Worm (Caenorhabditis elegans) whole organism, mixed stage, embryonic: ENCODE results near the gene F48F7.6.

Experiments
- M03D4.4 ChIP-seq: sonication (generic microtip); optimal IDR thresholded peaks from 2 replicates; lab custom pipeline; 2017; ENCODE audit warnings: mild to moderate bottlenecking, missing genetic modification characterization, missing compliant biosample characterization
- bed-3 ChIP-seq: fragments of 200-800 bp; sonication (Bioruptor generic); optimal IDR thresholded peaks from 3 replicates; lab custom pipeline; 2018; ENCODE audit warnings: mild to moderate bottlenecking, missing genetic modification characterization, moderate library complexity, missing compliant biosample characterization
- blmp-1 ChIP-seq: fragments of 150-350 bp; optimal IDR thresholded peaks from 2 replicates; lab custom pipeline; 2014; ENCODE audit warnings: missing biosample characterization, missing genetic modification characterization
- ceh-39 ChIP-seq: fragments of 150-350 bp; optimal IDR thresholded peaks from 2 replicates; lab custom pipeline; 2014; ENCODE audit warnings: missing biosample characterization, missing genetic modification characterization
- ceh-83 ChIP-seq: fragments of 200-800 bp; sonication (Bioruptor generic); optimal IDR thresholded peaks from 2 replicates; lab custom pipeline; 2018; ENCODE audit warnings: mild to moderate bottlenecking, missing genetic modification characterization, missing compliant biosample characterization
- cnd-1 ChIP-seq: fragments of 200-800 bp; sonication (Bioruptor generic); optimal IDR thresholded peaks from 2 replicates; lab custom pipeline; 2018; ENCODE audit warnings: mild to moderate bottlenecking, missing genetic modification characterization, missing compliant biosample characterization
- drap-1 ChIP-seq: fragments of 200-800 bp; sonication (Bioruptor generic); optimal IDR thresholded peaks from 3 replicates; lab custom pipeline; 2018; ENCODE audit warnings: mild to moderate bottlenecking, missing genetic modification characterization, missing compliant biosample characterization
- elt-1 ChIP-seq: sonication (generic microtip); optimal IDR thresholded peaks from 2 replicates; lab custom pipeline; 2017; ENCODE audit warnings: missing genetic modification characterization, mild to moderate bottlenecking, missing compliant biosample characterization, antibody characterized with exemption, moderate library complexity, borderline replicate concordance; ENCODE audit not compliant: insufficient read depth
- elt-3 ChIP-seq: fragments of 150-350 bp; optimal IDR thresholded peaks from 2 replicates; lab custom pipeline; 2014; ENCODE audit warnings: missing biosample characterization, missing genetic modification characterization
- flh-1 ChIP-seq: fragments of 200-800 bp; sonication (Bioruptor generic); optimal IDR thresholded peaks from 2 replicates; lab custom pipeline; 2018; ENCODE audit warnings: mild to moderate bottlenecking, missing genetic modification characterization, moderate library complexity, missing compliant biosample characterization
- ham-2 ChIP-seq: fragments of 200-800 bp; sonication (Bioruptor generic); optimal IDR thresholded peaks from 2 replicates; lab custom pipeline; 2018; ENCODE audit warnings: mild to moderate bottlenecking, missing genetic modification characterization, missing compliant biosample characterization
- lin-32 ChIP-seq: fragments of 200-800 bp; sonication (Bioruptor generic); optimal IDR thresholded peaks from 2 replicates; lab custom pipeline; 2018; ENCODE audit warnings: mild to moderate bottlenecking, missing genetic modification characterization, missing compliant biosample characterization
- lsy-2 ChIP-seq: fragments of 150-350 bp; optimal IDR thresholded peaks from 2 replicates; lab custom pipeline; 2014; ENCODE audit warnings: missing biosample characterization, missing genetic modification characterization
- mab-5 ChIP-seq: fragments of 150-350 bp; optimal IDR thresholded peaks from 2 replicates; lab custom pipeline; 2014; ENCODE audit warnings: missing biosample characterization, missing genetic modification characterization
- mep-1 ChIP-seq: fragments of 150-350 bp; optimal IDR thresholded peaks from 2 replicates; lab custom pipeline; 2017; ENCODE audit warnings: missing biosample characterization, missing genetic modification reagents, missing genetic modification characterization, inconsistent platforms
- mls-2 ChIP-seq: sonication (generic microtip); optimal IDR thresholded peaks from 2 replicates; lab custom pipeline; 2016; ENCODE audit warnings: mild to moderate bottlenecking, missing genetic modification characterization, moderate library complexity, missing compliant biosample characterization
- nhr-12 ChIP-seq: fragments of 150-350 bp; optimal IDR thresholded peaks from 2 replicates; lab custom pipeline; 2014; ENCODE audit warnings: missing biosample characterization, missing genetic modification characterization
- nhr-2 ChIP-seq: fragments of 150-350 bp; optimal IDR thresholded peaks from 2 replicates; lab custom pipeline; 2014; ENCODE audit warnings: missing biosample characterization, missing genetic modification characterization
- nhr-237 ChIP-seq: fragments of 150-350 bp; optimal IDR thresholded peaks from 2 replicates; lab custom pipeline; 2014; ENCODE audit warnings: missing biosample characterization, missing genetic modification characterization
- nhr-28 ChIP-seq: fragments of 150-350 bp; optimal IDR thresholded peaks from 2 replicates; lab custom pipeline; 2014; ENCODE audit warnings: missing biosample characterization, missing genetic modification characterization
- sem-2 ChIP-seq: fragments of 200-800 bp; sonication (Bioruptor generic); optimal IDR thresholded peaks from 2 replicates; lab custom pipeline; 2018; ENCODE audit warnings: mild to moderate bottlenecking, missing genetic modification characterization, missing compliant biosample characterization
- snpc-4 ChIP-seq: fragments of 150-350 bp; optimal IDR thresholded peaks from 2 replicates; lab custom pipeline; 2014; ENCODE audit warnings: missing biosample characterization, missing genetic modification characterization
- sptf-1 ChIP-seq: sonication (generic microtip); optimal IDR thresholded peaks from 2 replicates; lab custom pipeline; 2017; ENCODE audit warnings: mild to moderate bottlenecking, missing genetic modification characterization, moderate library complexity, missing compliant biosample characterization
- unc-39 ChIP-seq: fragments of 150-350 bp; optimal IDR thresholded peaks from 2 replicates; lab custom pipeline; 2014; ENCODE audit warnings: missing biosample characterization, missing genetic modification characterization
- unc-62 ChIP-seq: fragments of 150-350 bp; optimal IDR thresholded peaks from 2 replicates; lab custom pipeline; 2014; ENCODE audit warnings: missing biosample characterization, missing genetic modification reagents, missing genetic modification characterization
- zip-8 ChIP-seq: fragments of 150-350 bp; optimal IDR thresholded peaks from 2 replicates; lab custom pipeline; 2014; ENCODE audit warnings: missing biosample characterization, missing genetic modification characterization
- ztf-11 ChIP-seq: fragments of 150-350 bp; optimal IDR thresholded peaks from 2 replicates; lab custom pipeline; 2014; ENCODE audit warnings: missing biosample characterization, missing genetic modification characterization

F48F7.6 gene

ce11 chrX:13934574-13934973, 43.1 kb upstream of the F48F7.6 start, which contains the start of gene elt-3:
Gene elt-3, plus strand, starts transcription at chrX:13934874.
- TF ChIP-seq lin-32 (no peak), ham-2 (GFP tag; lab: Kevin White, UChicago) (no peak), blmp-1 (no peak)

DNA sequence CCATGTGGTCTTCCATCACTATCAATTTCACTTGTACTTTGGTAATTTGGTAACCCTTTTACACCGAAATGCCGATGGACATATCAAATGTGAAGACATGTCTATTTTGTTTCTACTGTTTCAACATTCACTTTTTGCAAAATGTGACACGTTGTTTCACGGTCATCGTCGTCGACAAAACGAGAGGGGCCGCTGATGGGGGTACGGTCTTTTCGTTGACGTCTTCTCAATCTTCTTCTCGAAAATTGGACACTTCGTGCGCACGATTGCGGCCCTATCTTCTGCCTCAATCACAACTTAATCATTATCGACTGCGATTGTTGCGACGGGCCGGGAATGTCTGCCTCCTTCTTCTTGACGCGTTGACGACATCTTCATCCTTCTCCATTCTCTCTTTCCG, 40.9 kb upstream of the F48F7.6 start:
- TF ChIP-seq unc-62 (GFP tag; lab: Kevin White, UChicago) (peak; percentile 58), drap-1 (GFP tag; lab: Kevin White, UChicago) (no peak)

- TF ChIP-seq nhr-12 (tag; lab: Kevin White, UChicago) (no peak), M03D4.4 (tag; lab: Kevin White, UChicago) (no peak), elt-3 (peak; percentile 79)
- TF ChIP-seq, all 35 proteins: peak for 1
Measured at ce11 chrX:13937350-13937749, 40.3 kb upstream of the F48F7.6 start.

- no peak for TF ChIP-seq unc-39 (tag; lab: Kevin White, UChicago)
- TF ChIP-seq ztf-11 (tag; lab: Kevin White, UChicago), result no peak
Measured at ce11 chrX:13937910-13938309, 39.7 kb upstream of the F48F7.6 start.

- no peak for TF ChIP-seq sem-2
- TF ChIP-seq elt-3, result peak; percentile 30
Measured at ce11 chrX:13939388-13939787, 38.2 kb upstream of the F48F7.6 start.

DNA sequence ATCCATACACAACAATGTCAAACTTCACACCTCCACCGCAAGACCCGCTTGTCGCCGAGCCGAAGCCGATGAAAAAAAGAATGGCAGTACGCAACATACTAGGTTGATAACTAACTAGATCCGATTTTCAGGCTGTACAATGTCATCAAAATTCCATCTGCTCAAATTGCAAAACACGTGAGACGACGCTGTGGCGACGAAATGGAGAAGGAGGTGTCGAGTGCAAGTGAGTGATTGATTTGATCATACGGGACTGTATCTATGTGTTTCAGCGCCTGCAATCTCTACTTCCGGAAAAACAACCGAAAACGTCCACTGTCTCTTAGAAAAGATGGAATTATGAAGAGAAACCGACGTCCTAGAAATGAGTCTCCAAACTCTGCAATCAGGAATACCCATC, 37.3 kb upstream of the F48F7.6 start:
- TF ChIP-seq unc-39 (tag; lab: Kevin White, UChicago), result no peak
- TF ChIP-seq flh-1 (GFP tag; lab: Kevin White, UChicago), result no peak
- TF ChIP-seq mep-1 (tag; lab: Kevin White, UChicago), result no peak
- no peak for TF ChIP-seq ceh-83 (GFP tag; lab: Kevin White, UChicago)
- no peak for TF ChIP-seq ceh-39 (tag; lab: Kevin White, UChicago)
- no peak for TF ChIP-seq blmp-1
- no peak for TF ChIP-seq drap-1 (GFP tag; lab: Kevin White, UChicago)
- TF ChIP-seq mls-2 (tag; lab: Kevin White, UChicago), result no peak

DNA sequence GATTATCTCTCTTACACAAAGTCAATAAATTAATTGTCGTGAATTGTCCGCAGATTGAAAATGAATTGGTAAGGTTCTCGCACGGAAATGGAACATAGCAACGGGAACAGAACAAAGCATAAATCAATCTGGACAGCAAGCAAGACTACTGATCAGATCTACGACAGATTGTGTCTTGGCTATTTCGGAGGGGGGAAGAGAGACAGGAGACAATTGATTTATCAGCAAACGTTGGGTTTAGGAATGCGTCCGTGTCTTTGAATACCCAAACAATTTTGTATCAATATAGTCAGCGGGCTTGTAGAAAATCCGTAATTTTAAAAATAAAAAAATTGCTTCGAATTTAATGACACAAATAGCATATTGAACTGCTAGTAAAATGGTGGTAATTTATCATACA, 36.3 kb upstream of the F48F7.6 start:
- TF ChIP-seq lsy-2 (tag; lab: Kevin White, UChicago) (no peak), blmp-1 (no peak), zip-8 (tag; lab: Kevin White, UChicago) (no peak), nhr-237 (no peak), ham-2 (GFP tag; lab: Kevin White, UChicago) (peak; percentile 55), bed-3 (GFP tag; lab: Kevin White, UChicago) (no peak), ztf-11 (tag; lab: Kevin White, UChicago) (no peak), nhr-28 (tag; lab: Kevin White, UChicago) (no peak), mab-5 (tag; lab: Kevin White, UChicago) (no peak), nhr-2 (tag; lab: Kevin White, UChicago) (no peak), mep-1 (tag; lab: Kevin White, UChicago) (no peak), snpc-4 (tag; lab: Kevin White, UChicago) (no peak), drap-1 (GFP tag; lab: Kevin White, UChicago) (no peak), elt-1 (peak; percentile 34), ceh-83 (GFP tag; lab: Kevin White, UChicago) (no peak), unc-39 (tag; lab: Kevin White, UChicago) (no peak), unc-62 (GFP tag; lab: Kevin White, UChicago) (peak; percentile 90), sptf-1 (no peak), elt-3 (no peak)

- no peak for TF ChIP-seq unc-39 (tag; lab: Kevin White, UChicago)
- TF ChIP-seq blmp-1, result no peak
- no peak for TF ChIP-seq cnd-1 (tag; lab: Kevin White, UChicago)
- no peak for TF ChIP-seq zip-8 (tag; lab: Kevin White, UChicago)
- TF ChIP-seq, all 35 proteins: peak for 0
Measured at ce11 chrX:13941865-13942264, 35.8 kb upstream of the F48F7.6 start.
